Worm (Caenorhabditis elegans) whole organism, midembryonic: ENCODE data around the gene Y39D8A.1.

Experiments used
- klf-2 ChIP-seq: fragments of 200-800 bp; sonication (Bioruptor generic); conservative IDR thresholded peaks from 2 replicates; pipeline ENCODE4 v1.3.6; 2022; ENCODE audit warnings: missing genetic modification reagents, missing genetic modification characterization, missing compliant biosample characterization
- ztf-23 ChIP-seq: fragments of 200-800 bp; sonication (Bioruptor generic); IDR thresholded peaks from 2 replicates; pipeline ENCODE4 v1.3.6; 2022; ENCODE audit warnings: missing genetic modification reagents, missing genetic modification characterization, missing compliant biosample characterization

DNA sequence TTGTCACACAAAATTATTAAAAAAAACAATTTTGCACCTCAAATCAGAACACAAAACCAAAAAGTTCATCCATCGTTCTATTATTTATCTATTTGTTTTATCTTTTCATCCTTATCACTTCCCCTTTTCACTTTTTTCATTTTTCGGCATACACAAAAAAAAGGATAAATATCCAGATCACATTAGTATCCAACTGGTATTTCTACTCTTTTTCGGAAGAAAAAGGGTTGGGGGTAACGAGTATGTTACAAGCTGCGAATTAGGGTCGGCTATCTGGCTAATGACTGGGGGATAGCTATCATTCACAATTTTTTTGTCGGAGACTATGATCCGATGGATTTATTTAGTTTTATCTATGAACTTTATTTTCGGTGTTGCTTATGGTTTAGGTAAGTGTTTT lies 48.5 kb upstream of the Y39D8A.1 start, which contains the start of gene mltn-7:
- TF ChIP-seq klf-2 (GFP tag; lab: Robert Waterston, UW) (no peak), ztf-23 (GFP tag; lab: Robert Waterston, UW) (no peak)
